Fruit fly (Drosophila melanogaster) Kc167 (cell line): ENCODE data around the gene CG13991.

Experiments used
- Myc ChIP-seq: fragments of >200 bp; optimal IDR thresholded peaks from 2 replicates; lab custom pipeline; 2017; ENCODE audit warnings: missing external identifiers
- Sin3A ChIP-seq: fragments of >200 bp; optimal IDR thresholded peaks from 2 replicates; lab custom pipeline; 2018; ENCODE audit warnings: missing external identifiers
- h ChIP-seq: fragments of >200 bp; optimal IDR thresholded peaks from 3 replicates; lab custom pipeline; 2018; ENCODE audit warnings: missing external identifiers
- insv ChIP-seq: fragments of >200 bp; optimal IDR thresholded peaks from 3 replicates; lab custom pipeline; 2018; ENCODE audit warnings: missing external identifiers
- psq ChIP-seq: fragments of >200 bp; optimal IDR thresholded peaks from 2 replicates; lab custom pipeline; 2017; ENCODE audit warnings: missing external identifiers
- ttk ChIP-seq: sonication (Bioruptor generic); optimal IDR thresholded peaks from 2 replicates; lab custom pipeline; 2017; ENCODE audit warnings: missing external identifiers

Gene CG13991

dm6 chr2L:6139082-6139481, at the start of gene CG13991:
Gene CG13991 (plus strand): TSS chr2L:6139382.
- no peak for TF ChIP-seq Myc (lab: Kevin White, UChicago)
- no peak for TF ChIP-seq ttk (lab: Kevin White, UChicago)
- no peak for TF ChIP-seq psq (lab: Kevin White, UChicago)

DNA sequence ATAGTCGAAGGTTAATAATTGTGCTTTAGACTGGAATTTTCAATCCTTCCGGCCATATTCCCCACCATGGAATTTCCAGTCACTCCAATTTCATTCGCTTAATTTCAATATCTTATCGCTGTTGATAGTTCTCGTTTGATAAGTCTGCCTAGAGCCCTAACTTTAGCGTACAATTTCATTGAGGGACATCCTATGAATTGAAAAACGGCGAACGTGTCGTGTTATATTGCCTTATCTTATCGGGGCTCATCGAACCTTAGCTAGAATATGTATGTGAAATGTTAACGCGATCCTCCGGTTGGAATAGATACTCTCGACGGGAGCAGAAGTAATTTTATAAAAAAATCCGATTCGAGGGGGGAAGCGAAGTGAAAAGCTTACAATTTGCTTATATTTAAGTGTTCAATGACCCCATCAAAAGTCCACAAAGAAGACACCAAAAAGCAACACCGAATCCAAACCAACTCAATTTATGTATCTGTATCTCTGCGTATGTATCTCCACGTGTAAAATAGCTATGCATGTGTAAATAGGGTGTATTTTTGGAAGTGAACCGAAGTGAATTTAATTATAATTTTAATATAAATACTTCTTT, 49.5 kb upstream of the CG13991 start:
- TF ChIP-seq ttk (lab: Kevin White, UChicago) (no peak), insv (lab: Kevin White, UChicago) (no peak), Myc (lab: Kevin White, UChicago) (no peak), Sin3A (lab: Kevin White, UChicago) (no peak), psq (lab: Kevin White, UChicago) (no peak), h (lab: Kevin White, UChicago) (no peak)

- TF ChIP-seq insv (lab: Kevin White, UChicago) (no peak), ttk (lab: Kevin White, UChicago) (no peak), psq (lab: Kevin White, UChicago) (no peak), h (lab: Kevin White, UChicago) (no peak), Sin3A (lab: Kevin White, UChicago) (no peak), Myc (lab: Kevin White, UChicago) (no peak)
Measured at dm6 chr2L:6090365-6090764, 48.8 kb upstream of the CG13991 start.

dm6 chr2L:6090786-6091716, 48.1 kb upstream of the CG13991 start, which contains the start of gene CG45075:
Gene CG45075 (plus strand): TSS chr2L:6091412.
- TF ChIP-seq psq (lab: Kevin White, UChicago) (no peak), insv (lab: Kevin White, UChicago) (no peak), ttk (lab: Kevin White, UChicago) (no peak), Sin3A (lab: Kevin White, UChicago) (no peak), Myc (lab: Kevin White, UChicago) (no peak), h (lab: Kevin White, UChicago) (no peak)

DNA sequence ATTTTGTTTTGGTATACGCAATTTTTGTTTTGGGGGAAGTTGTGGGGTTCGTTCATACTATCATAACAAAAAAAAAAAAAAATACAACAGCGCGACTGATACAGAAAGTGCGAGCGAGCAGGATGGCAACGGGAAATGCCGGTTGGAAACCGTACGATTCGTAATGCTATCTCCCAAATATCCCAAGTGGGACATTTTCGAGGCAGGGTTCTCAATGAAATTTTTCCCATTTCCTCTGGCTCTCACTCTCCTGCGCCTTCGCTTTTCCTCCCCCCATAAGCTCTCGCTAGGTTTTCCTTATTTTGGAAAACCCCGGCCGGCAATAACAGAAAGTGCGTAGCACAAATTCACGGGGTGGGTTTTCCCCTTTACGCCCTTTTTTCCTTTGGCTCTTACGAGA, 46.9 kb upstream of the CG13991 start:
- TF ChIP-seq h (lab: Kevin White, UChicago), result no peak

dm6 chr2L:6098479-6099269, 40.5 kb upstream of the CG13991 start, which contains the start of gene CG9175:
Gene CG9175 (minus strand): TSS chr2L:6098966.
- TF ChIP-seq insv (lab: Kevin White, UChicago) (no peak), Sin3A (lab: Kevin White, UChicago) (no peak), ttk (lab: Kevin White, UChicago) (no peak), Myc (lab: Kevin White, UChicago) (no peak), h (lab: Kevin White, UChicago) (no peak), psq (lab: Kevin White, UChicago) (no peak)

- no peak for TF ChIP-seq psq (lab: Kevin White, UChicago)
- no peak for TF ChIP-seq h (lab: Kevin White, UChicago)
- no peak for TF ChIP-seq insv (lab: Kevin White, UChicago)
- no peak for TF ChIP-seq Myc (lab: Kevin White, UChicago)
- TF ChIP-seq ttk (lab: Kevin White, UChicago), result no peak
- no peak for TF ChIP-seq Sin3A (lab: Kevin White, UChicago)
Measured at dm6 chr2L:6099270-6099644, 39.9 kb upstream of the CG13991 start.

dm6 chr2L:6100202-6100689, 38.9 kb upstream of the CG13991 start, which contains the start of gene stai:
Gene stai (plus strand): TSS chr2L:6100377.
- TF ChIP-seq Sin3A (lab: Kevin White, UChicago) (no peak), h (lab: Kevin White, UChicago) (no peak), Myc (lab: Kevin White, UChicago) (no peak), ttk (lab: Kevin White, UChicago) (no peak), psq (lab: Kevin White, UChicago) (no peak), insv (lab: Kevin White, UChicago) (no peak)

- TF ChIP-seq insv (lab: Kevin White, UChicago) (no peak), Sin3A (lab: Kevin White, UChicago) (no peak), Myc (lab: Kevin White, UChicago) (no peak), h (lab: Kevin White, UChicago) (no peak), ttk (lab: Kevin White, UChicago) (no peak), psq (lab: Kevin White, UChicago) (no peak)
Measured at dm6 chr2L:6109313-6109847, 29.8 kb upstream of the CG13991 start.

DNA sequence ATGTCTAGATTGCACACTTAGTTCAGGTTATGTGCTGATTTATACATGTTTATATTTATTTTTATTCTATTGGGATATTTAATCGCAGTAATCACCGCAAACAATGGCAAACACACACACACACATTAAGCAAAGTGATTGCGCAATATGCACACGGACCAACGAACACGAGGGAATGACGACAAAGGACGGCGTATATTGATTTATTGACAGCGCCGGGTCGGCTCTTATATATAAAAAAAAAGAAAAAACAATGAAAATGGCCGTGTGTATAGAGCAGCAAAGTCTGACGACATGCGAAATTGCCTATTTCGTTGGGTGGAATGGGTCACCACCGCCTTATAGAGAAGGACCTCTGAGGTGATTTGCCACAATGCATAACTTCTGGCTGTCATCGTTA, 28.4 kb upstream of the CG13991 start:
- TF ChIP-seq ttk (lab: Kevin White, UChicago) (no peak), Sin3A (lab: Kevin White, UChicago) (no peak), h (lab: Kevin White, UChicago) (no peak), Myc (lab: Kevin White, UChicago) (no peak), psq (lab: Kevin White, UChicago) (no peak), insv (lab: Kevin White, UChicago) (no peak)
